Worm (Caenorhabditis elegans) whole organism, L4 larva: ENCODE measurements around the gene C33G3.5.

Source experiments
- D1046.2 ChIP-seq: fragments of 200-800 bp; sonication (Bioruptor generic); IDR thresholded peaks from 2 replicates; pipeline ENCODE4 v1.3.6; 2022; ENCODE audit warnings: missing genetic modification characterization, missing compliant biosample characterization
- F10B5.3 ChIP-seq: sonication (generic microtip); optimal IDR thresholded peaks from 2 replicates; lab custom pipeline; 2016; ENCODE audit warnings: mild to moderate bottlenecking, missing genetic modification characterization, missing compliant biosample characterization
- F37D6.2 ChIP-seq: sonication (generic microtip); optimal IDR thresholded peaks from 2 replicates; lab custom pipeline; 2016; ENCODE audit warnings: mild to moderate bottlenecking, missing genetic modification characterization, missing compliant biosample characterization
- T20F7.1 ChIP-seq: fragments of 200-800 bp; sonication (Bioruptor generic); optimal IDR thresholded peaks from 2 replicates; lab custom pipeline; 2018; ENCODE audit warnings: mild to moderate bottlenecking, missing genetic modification characterization, missing compliant biosample characterization
- Y75B8A.6 ChIP-seq: fragments of 200-800 bp; sonication (Bioruptor generic); IDR thresholded peaks from 2 replicates; pipeline ENCODE4 v1.3.6; 2022; ENCODE audit warnings: missing genetic modification reagents, missing genetic modification characterization, missing compliant biosample characterization
- ZK337.2 ChIP-seq: fragments of 200-800 bp; sonication (Bioruptor generic); IDR thresholded peaks from 2 replicates; pipeline ENCODE4 v1.3.6; 2022; ENCODE audit warnings: missing genetic modification reagents, missing genetic modification characterization, missing compliant biosample characterization
- aha-1 ChIP-seq: fragments of 150-350 bp; peaks from one replicate; lab custom pipeline; 2014; ENCODE audit warnings: missing biosample characterization, missing genetic modification characterization
- ceh-20 ChIP-seq: fragments of 200-800 bp; sonication (Bioruptor generic); IDR thresholded peaks from 2 replicates; pipeline ENCODE4 v1.3.6; 2022; ENCODE audit warnings: missing genetic modification reagents, missing genetic modification characterization, missing compliant biosample characterization
- ceh-62 ChIP-seq: sonication (generic microtip); optimal IDR thresholded peaks from 2 replicates; lab custom pipeline; 2017; ENCODE audit warnings: missing biosample characterization, missing genetic modification characterization
- ces-1 ChIP-seq: fragments of 150-350 bp; sonication (generic microtip); optimal IDR thresholded peaks from 4 replicates; lab custom pipeline; 2014; ENCODE audit warnings: missing biosample characterization, missing genetic modification reagents, missing genetic modification characterization
- cey-2 ChIP-seq: sonication (generic microtip); optimal IDR thresholded peaks from 3 replicates; lab custom pipeline; 2017; ENCODE audit warnings: missing genetic modification characterization, mild to moderate bottlenecking, missing compliant biosample characterization, antibody characterized with exemption, borderline replicate concordance; ENCODE audit not compliant: insufficient read depth
- ctbp-1 ChIP-seq: fragments of 200-800 bp; sonication (Bioruptor generic); IDR thresholded peaks from 2 replicates; pipeline ENCODE4 v1.3.6; 2022; ENCODE audit warnings: missing genetic modification reagents, missing genetic modification characterization, missing compliant biosample characterization
- daf-16 ChIP-seq, 3 experiments: sonication (generic microtip); optimal IDR thresholded peaks; 2 replicates each; lab custom pipeline; 2016 to 2017; ENCODE audit warnings: missing genetic modification characterization in 3 of 3, missing genetic modification reagents in 3 of 3, mild to moderate bottlenecking in 2 of 3, missing compliant biosample characterization in 2 of 3, missing biosample characterization in 1 of 3, moderate library complexity in 1 of 3
- daf-8 ChIP-seq: fragments of 200-800 bp; sonication (Bioruptor generic); IDR thresholded peaks from 2 replicates; pipeline ENCODE4 v1.3.6; 2022; ENCODE audit warnings: missing genetic modification characterization, missing compliant biosample characterization
- dmd-8 ChIP-seq: fragments of 200-800 bp; sonication (Bioruptor generic); IDR thresholded peaks from 2 replicates; pipeline ENCODE4 v1.3.6; 2022; ENCODE audit warnings: missing genetic modification characterization, missing compliant biosample characterization
- dve-1 ChIP-seq: sonication (generic microtip); optimal IDR thresholded peaks from 2 replicates; lab custom pipeline; 2017; ENCODE audit warnings: antibody characterized with exemption, mild to moderate bottlenecking, missing genetic modification characterization, missing compliant biosample characterization; ENCODE audit not compliant: insufficient read depth
- fkh-10 ChIP-seq: fragments of 150-350 bp; optimal IDR thresholded peaks from 2 replicates; lab custom pipeline; 2014; ENCODE audit warnings: missing biosample characterization, missing genetic modification reagents, missing genetic modification characterization
- fos-1 ChIP-seq: fragments of 150-350 bp; optimal IDR thresholded peaks from 2 replicates; lab custom pipeline; 2014; ENCODE audit warnings: missing biosample characterization, missing genetic modification characterization
- hif-1 ChIP-seq, 2 experiments: sonication (generic microtip); optimal IDR thresholded peaks; 2 replicates each; lab custom pipeline; 2016 to 2017; ENCODE audit warnings: missing compliant biosample characterization in 2 of 2, missing genetic modification characterization in 2 of 2, missing genetic modification reagents in 2 of 2, missing genotype in 2 of 2, mild to moderate bottlenecking in 1 of 2
- hlh-11 ChIP-seq: fragments of 200-800 bp; sonication (Bioruptor generic); optimal IDR thresholded peaks from 2 replicates; lab custom pipeline; 2018; ENCODE audit warnings: mild to moderate bottlenecking, missing genetic modification characterization, missing compliant biosample characterization
- hlh-30 ChIP-seq: sonication (generic microtip); optimal IDR thresholded peaks from 2 replicates; lab custom pipeline; 2017; ENCODE audit warnings: antibody characterized with exemption, mild to moderate bottlenecking, missing genetic modification characterization, missing compliant biosample characterization; ENCODE audit not compliant: insufficient read depth
- jun-1 ChIP-seq: fragments of 150-350 bp; optimal IDR thresholded peaks from 2 replicates; lab custom pipeline; 2014; ENCODE audit warnings: missing biosample characterization, missing genetic modification reagents, missing genetic modification characterization
- lim-7 ChIP-seq: fragments of 200-800 bp; sonication (Bioruptor generic); IDR thresholded peaks from 2 replicates; pipeline ENCODE4 v1.3.6; 2022; ENCODE audit warnings: missing genetic modification characterization, missing compliant biosample characterization
- lin-13 ChIP-seq: fragments of 150-350 bp; optimal IDR thresholded peaks from 2 replicates; lab custom pipeline; 2014; ENCODE audit warnings: missing biosample characterization, missing genetic modification reagents, missing genetic modification characterization
- lin-29 ChIP-seq: fragments of 200-800 bp; sonication (Bioruptor generic); IDR thresholded peaks from 2 replicates; pipeline ENCODE4 v1.3.6; 2022; ENCODE audit warnings: missing genetic modification reagents, missing genetic modification characterization, missing compliant biosample characterization
- nhr-11 ChIP-seq: fragments of 150-350 bp; optimal IDR thresholded peaks from 2 replicates; lab custom pipeline; 2014; ENCODE audit warnings: missing biosample characterization, missing genetic modification characterization
- nhr-48 ChIP-seq: sonication (generic microtip); optimal IDR thresholded peaks from 2 replicates; lab custom pipeline; 2016; ENCODE audit warnings: mild to moderate bottlenecking, missing genetic modification characterization, missing compliant biosample characterization
- nhr-76 ChIP-seq: fragments of 150-350 bp; optimal IDR thresholded peaks from 2 replicates; lab custom pipeline; 2014; ENCODE audit warnings: missing biosample characterization, missing genetic modification characterization
- nhr-77 ChIP-seq: fragments of 150-350 bp; optimal IDR thresholded peaks from 2 replicates; lab custom pipeline; 2014; ENCODE audit warnings: missing biosample characterization, missing genetic modification characterization
- php-3 ChIP-seq: fragments of 200-800 bp; sonication (Bioruptor generic); IDR thresholded peaks from 2 replicates; pipeline ENCODE4 v1.3.6; 2022; ENCODE audit warnings: missing genetic modification reagents, missing genetic modification characterization, missing compliant biosample characterization
- sdz-12 ChIP-seq: fragments of 200-800 bp; sonication (Bioruptor generic); optimal IDR thresholded peaks from 2 replicates; lab custom pipeline; 2018; ENCODE audit warnings: mild to moderate bottlenecking, missing genetic modification characterization, missing compliant biosample characterization
- set-16 ChIP-seq: fragments of 200-800 bp; sonication (Bioruptor generic); IDR thresholded peaks from 2 replicates; pipeline ENCODE4 v1.3.6; 2022; ENCODE audit warnings: missing genetic modification reagents, missing genetic modification characterization, missing compliant biosample characterization
- skn-1 ChIP-seq: fragments of 150-350 bp; optimal IDR thresholded peaks from 2 replicates; lab custom pipeline; 2014; ENCODE audit warnings: missing biosample characterization, missing genetic modification characterization
- tag-97 ChIP-seq: fragments of 200-800 bp; sonication (Bioruptor generic); IDR thresholded peaks from 2 replicates; pipeline ENCODE4 v1.3.6; 2022; ENCODE audit warnings: missing genetic modification characterization, missing compliant biosample characterization
- unc-62 ChIP-seq, 3 experiments: fragments of 150-350 bp in 1 of 3; sonication (generic microtip); optimal IDR thresholded peaks in 2 of 3; peaks in 1 of 3; 1 replicate in 1 of 3; 2 replicates in 2 of 3; lab custom pipeline; 2014 to 2017; ENCODE audit warnings: missing biosample characterization in 3 of 3, missing genetic modification characterization in 3 of 3, missing genetic modification reagents in 3 of 3, missing genotype in 1 of 3
- zfp-3 ChIP-seq: fragments of 200-800 bp; sonication (Bioruptor generic); conservative IDR thresholded peaks from 2 replicates; pipeline ENCODE4 v1.3.6; 2022; ENCODE audit warnings: missing genetic modification reagents, missing genetic modification characterization, missing compliant biosample characterization

The C33G3.5 gene

ce11 chrX:14055715-14056114 lies 22.8 kb downstream of the C33G3.5 start:
- TF ChIP-seq ceh-62 (no peak), fos-1 (tag; lab: Kevin White, UChicago) (no peak), nhr-11 (no peak), php-3 (GFP tag; lab: Robert Waterston, UW) (no peak), daf-8 (GFP tag; lab: Robert Waterston, UW) (no peak), cey-2 (tag; lab: Kevin White, UChicago) (no peak), tag-97 (GFP tag; lab: Robert Waterston, UW) (no peak), hif-1 (tag; optimal IDR thresholded peaks at IDR 0.05; lab: Kevin White, UChicago) (no peak), lim-7 (GFP tag; lab: Robert Waterston, UW) (no peak), lin-29 (GFP tag; lab: Robert Waterston, UW) (no peak), zfp-3 (GFP tag; lab: Robert Waterston, UW) (no peak), sdz-12 (no peak), skn-1 (tag; lab: Kevin White, UChicago) (no peak), T20F7.1 (no peak), nhr-77 (tag; lab: Kevin White, UChicago) (no peak), nhr-76 (tag; lab: Kevin White, UChicago) (no peak)
- TF ChIP-seq, all 104 proteins: peak for 0

DNA sequence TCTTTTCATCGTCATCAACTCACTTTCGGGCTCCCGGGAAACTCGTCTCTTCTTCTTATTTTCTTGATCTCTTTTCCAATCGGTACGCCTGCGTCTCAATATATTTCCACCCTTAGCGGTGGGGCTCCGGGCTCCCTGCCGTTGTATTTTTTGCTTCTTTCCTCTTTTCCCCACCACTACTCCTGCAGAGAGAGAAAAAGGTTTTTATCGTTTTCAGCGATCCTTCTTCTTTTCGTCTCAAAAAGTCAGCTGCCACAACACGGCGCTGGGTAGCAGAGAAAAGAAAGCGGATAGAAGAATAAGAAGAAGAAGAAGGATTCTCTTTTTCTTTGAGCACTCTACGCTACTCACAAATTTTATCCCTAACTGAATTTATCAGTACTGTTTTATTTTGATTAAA lies 23.7 kb downstream of the C33G3.5 start:
- TF ChIP-seq daf-16 (GFP tag; optimal IDR thresholded peaks at IDR 0.05; lab: Kevin White, UChicago) (peak in 1 of 2 experiments; percentile 35), daf-16 (tag; optimal IDR thresholded peaks at IDR 0.05; lab: Kevin White, UChicago) (no peak), aha-1 (tag; lab: Kevin White, UChicago) (peak; percentile 28), jun-1 (tag; lab: Kevin White, UChicago) (no peak), dve-1 (tag; lab: Kevin White, UChicago) (no peak), zfp-3 (GFP tag; lab: Robert Waterston, UW) (no peak), hlh-11 (tag; lab: Kevin White, UChicago) (peak; percentile 48)

- peak in 1 of 2 experiments; percentile 93 for TF ChIP-seq unc-62 (GFP tag; optimal IDR thresholded peaks at IDR 0.05 in 1 of 2; lab: Kevin White, UChicago)
- TF ChIP-seq unc-62 (tag; optimal IDR thresholded peaks at IDR 0.05; lab: Kevin White, UChicago): no peak
- TF ChIP-seq dmd-8: 0 out of 2 replicates have a peak, but pooled peaks have one; percentile 5
- TF ChIP-seq aha-1 (tag; lab: Kevin White, UChicago): peak; percentile 63
- no peak for TF ChIP-seq D1046.2 (GFP tag; lab: Robert Waterston, UW)
- TF ChIP-seq, all 104 proteins: peak for 3
Observed at ce11 chrX:14053754-14054153, 24.7 kb downstream of the C33G3.5 start.

DNA sequence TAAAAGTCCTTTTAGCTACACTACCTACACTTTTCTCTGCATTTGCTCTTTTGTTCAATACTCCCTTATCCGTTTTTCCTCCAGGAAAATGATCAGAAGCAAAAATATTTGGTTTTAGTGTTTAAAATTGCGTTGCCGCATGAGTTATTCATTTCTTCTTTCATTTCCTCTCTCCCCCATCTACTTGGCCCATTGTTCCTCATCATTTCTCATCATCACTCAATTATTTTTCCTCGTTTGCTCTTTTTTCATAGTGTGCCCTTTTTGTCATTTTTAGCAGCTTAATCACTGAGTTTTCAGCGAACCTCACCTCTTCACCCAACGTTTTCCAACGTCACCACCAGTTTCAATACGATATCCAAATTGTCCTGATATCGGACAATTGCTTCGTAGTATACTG lies 29.2 kb downstream of the C33G3.5 start, which contains the start of gene dyc-1:
dyc-1 (plus strand) TSS at position 301 of the 400 bp plus-strand sequence.
- TF ChIP-seq F37D6.2 (no peak), ZK337.2 (no peak)

ce11 chrX:14047609-14048008 lies 30.9 kb downstream of the C33G3.5 start:
- TF ChIP-seq fkh-10: peak; percentile 81
- TF ChIP-seq daf-16 (GFP tag; optimal IDR thresholded peaks at IDR 0.05; lab: Kevin White, UChicago): no peak
- TF ChIP-seq daf-16 (tag; optimal IDR thresholded peaks at IDR 0.05; lab: Kevin White, UChicago): no peak
- TF ChIP-seq ctbp-1: peak; percentile 58; the same call in 1 of the 2 replicates
- TF ChIP-seq unc-62 (GFP tag; optimal IDR thresholded peaks at IDR 0.05 in 1 of 2; lab: Kevin White, UChicago): peak in 1 of 2 experiments; percentile 8
- no peak for TF ChIP-seq unc-62 (tag; optimal IDR thresholded peaks at IDR 0.05; lab: Kevin White, UChicago)
- no peak for TF ChIP-seq dmd-8
- TF ChIP-seq, all 104 proteins: peak for 3

- TF ChIP-seq aha-1 (tag; lab: Kevin White, UChicago) (peak; percentile 51), nhr-11 (peak; percentile 25), Y75B8A.6 (GFP tag; lab: Robert Waterston, UW) (no peak), ceh-20 (GFP tag; lab: Robert Waterston, UW) (peak; percentile 68), hlh-30 (tag; lab: Kevin White, UChicago) (peak; percentile 16), ces-1 (GFP tag; lab: Kevin White, UChicago) (no peak), set-16 (peak; percentile 46), unc-62 (GFP tag; optimal IDR thresholded peaks at IDR 0.05 in 1 of 2; lab: Kevin White, UChicago) (peak in 1 of 2 experiments; percentile 80), unc-62 (tag; optimal IDR thresholded peaks at IDR 0.05; lab: Kevin White, UChicago) (no peak), tag-97 (GFP tag; lab: Robert Waterston, UW) (no peak), nhr-48 (no peak), lin-13 (GFP tag; lab: Kevin White, UChicago) (no peak), hlh-11 (tag; lab: Kevin White, UChicago) (peak; percentile 12), F10B5.3 (tag; lab: Kevin White, UChicago) (no peak)
Observed at ce11 chrX:14044362-14044761, 34.1 kb downstream of the C33G3.5 start.
